Worm (Caenorhabditis elegans) whole organism, young adult: ENCODE results near the gene Y42A5A.5.

Experiments used
- Y53G8AR.9 ChIP-seq: fragments of 200-800 bp; sonication (Bioruptor generic); conservative IDR thresholded peaks from 2 replicates; pipeline ENCODE4 v1.3.6; 2022; ENCODE audit warnings: missing genetic modification reagents, missing genetic modification characterization, missing compliant biosample characterization
- ama-1 ChIP-seq, 3 experiments: fragments of 150-350 bp in 1 of 3; sonication (generic microtip) in 2 of 3; optimal IDR thresholded peaks; 2 replicates each; lab custom pipeline; 2014 to 2018; ENCODE audit warnings: missing biosample characterization in 2 of 3, missing genetic modification characterization in 2 of 3, missing genetic modification reagents in 2 of 3
- pha-4 ChIP-seq: fragments of 150-350 bp; sonication (generic microtip); optimal IDR thresholded peaks from 2 replicates; lab custom pipeline; 2014; ENCODE audit warnings: missing biosample characterization, missing genetic modification reagents, missing genetic modification characterization
- rpc-1 ChIP-seq, 2 experiments: fragments of 150-350 bp in 1 of 2; sonication (generic microtip) in 1 of 2; optimal IDR thresholded peaks; 2 replicates each; lab custom pipeline; 2014 to 2018; ENCODE audit warnings: missing biosample characterization in 1 of 2, missing genetic modification characterization in 1 of 2, missing genetic modification reagents in 1 of 2, missing genotype in 1 of 2
- xnd-1 ChIP-seq: sonication (generic microtip); optimal IDR thresholded peaks from 2 replicates; lab custom pipeline; 2016; ENCODE audit warnings: missing genotype, missing genetic modification reagents, missing genetic modification characterization, missing compliant biosample characterization

ce11 chrV:11104408-11104807 is 5.1 kb downstream of the Y42A5A.5 start:
- no peak for TF ChIP-seq pha-4 (tag; lab: Kevin White, UChicago)
- no peak for TF ChIP-seq xnd-1 (tag; lab: Kevin White, UChicago)
- no peak for TF ChIP-seq Y53G8AR.9 (GFP tag; lab: Robert Waterston, UW)
- no peak for TF ChIP-seq rpc-1 (optimal IDR thresholded peaks at IDR 0.05; lab: Kevin White, UChicago)
- TF ChIP-seq rpc-1 (tag; optimal IDR thresholded peaks at IDR 0.05; lab: Kevin White, UChicago), result no peak
- no peak for TF ChIP-seq ama-1 (optimal IDR thresholded peaks at IDR 0.05; lab: Kevin White, UChicago)
- TF ChIP-seq ama-1 (GFP tag; optimal IDR thresholded peaks at IDR 0.05; lab: Kevin White, UChicago), result no peak
